Worm (Caenorhabditis elegans): ENCODE results near the gene hpk-1.

DNA sequence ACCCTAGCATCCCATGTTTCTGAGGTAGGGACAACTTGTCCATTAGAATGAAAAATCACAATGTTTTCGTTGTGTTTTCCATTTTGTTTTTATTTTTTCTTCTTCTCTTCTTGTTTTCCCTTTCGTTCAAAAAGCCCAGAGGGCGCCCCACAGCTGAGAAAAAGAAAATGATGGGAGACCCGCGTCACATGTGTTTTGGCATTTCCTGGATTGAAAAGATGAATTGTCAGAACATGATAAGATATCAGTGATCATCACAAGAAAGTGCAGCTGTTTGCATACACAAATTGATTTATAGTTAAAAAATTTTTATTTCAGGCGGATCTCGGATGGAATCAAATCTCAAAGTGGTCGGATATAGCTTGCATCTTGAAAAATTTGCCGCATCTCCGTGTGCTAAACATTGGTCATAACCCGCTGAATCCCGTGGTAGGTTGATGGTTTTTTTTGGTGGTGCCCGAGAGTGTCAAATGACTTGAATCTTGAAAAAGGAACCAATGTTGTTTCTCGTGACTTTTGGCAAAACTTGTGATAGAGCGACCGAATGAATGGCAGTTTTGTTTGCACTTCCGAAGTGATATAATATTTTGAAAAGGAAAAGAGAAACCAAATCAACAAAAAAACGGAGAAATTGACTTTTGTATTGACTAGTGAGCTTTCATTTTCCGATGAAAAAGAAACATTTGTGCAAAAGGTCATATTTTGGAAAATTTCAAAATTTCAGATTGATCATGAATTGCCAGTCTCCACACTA is 49.3 kb upstream of the hpk-1 start:
- TF ChIP-seq nhr-28 (tag; optimal IDR thresholded peaks at IDR 0.05) (peak; percentile 26), pha-4 (GFP tag; IDR thresholded peaks at IDR 0.05) (no peak), pha-4 (tag; optimal IDR thresholded peaks at IDR 0.05) (no peak), egl-27 (tag; optimal IDR thresholded peaks at IDR 0.05) (no peak), nhr-76 (tag; optimal IDR thresholded peaks at IDR 0.05) (no peak), snpc-1.2 (GFP tag; IDR thresholded peaks at IDR 0.05) (no peak), sdz-12 (GFP tag; optimal IDR thresholded peaks at IDR 0.05) (no peak)
